Worm (Caenorhabditis elegans) whole organism, early embryonic: ENCODE results near the gene C16D9.5.

ENCODE experiments used
- B0310.2 ChIP-seq: sonication (generic microtip); optimal IDR thresholded peaks from 2 replicates; lab custom pipeline; 2016; ENCODE audit warnings: mild to moderate bottlenecking, missing genetic modification characterization, missing compliant biosample characterization
- F13C5.2 ChIP-seq: sonication (generic microtip); optimal IDR thresholded peaks from 2 replicates; lab custom pipeline; 2017; ENCODE audit warnings: mild to moderate bottlenecking, missing genetic modification characterization, inconsistent platforms, missing compliant biosample characterization
- aly-1 ChIP-seq: sonication (generic microtip); optimal IDR thresholded peaks from 2 replicates; lab custom pipeline; 2016; ENCODE audit warnings: missing genetic modification characterization, missing compliant biosample characterization
- ama-1 ChIP-seq: fragments of 150-350 bp; optimal IDR thresholded peaks from 2 replicates; lab custom pipeline; 2014
- ceh-13 ChIP-seq: fragments of 200-800 bp; sonication (Bioruptor generic); optimal IDR thresholded peaks from 2 replicates; lab custom pipeline; 2018; ENCODE audit warnings: mild to moderate bottlenecking, missing genetic modification characterization, missing compliant biosample characterization
- flt-1 ChIP-seq: fragments of 200-800 bp; sonication (Bioruptor generic); IDR thresholded peaks from 2 replicates; pipeline ENCODE4 v1.3.6; 2022; ENCODE audit warnings: missing genetic modification characterization, missing compliant biosample characterization
- hmbx-1 ChIP-seq: sonication (generic microtip); optimal IDR thresholded peaks from 2 replicates; lab custom pipeline; 2016; ENCODE audit warnings: mild to moderate bottlenecking, missing genetic modification characterization, missing compliant biosample characterization
- hmg-4 ChIP-seq: fragments of 200-800 bp; sonication (Bioruptor generic); optimal IDR thresholded peaks from 2 replicates; lab custom pipeline; 2018; ENCODE audit warnings: mild to moderate bottlenecking, missing genetic modification characterization, missing compliant biosample characterization
- hnd-1 ChIP-seq: sonication (generic microtip); optimal IDR thresholded peaks from 2 replicates; lab custom pipeline; 2016; ENCODE audit warnings: missing genetic modification characterization, missing compliant biosample characterization
- pes-1 ChIP-seq: fragments of 200-800 bp; sonication (Bioruptor generic); IDR thresholded peaks from 2 replicates; pipeline ENCODE4 v1.3.6; 2022; ENCODE audit warnings: missing genetic modification reagents, missing genetic modification characterization, missing compliant biosample characterization
- sea-1 ChIP-seq: fragments of 200-800 bp; sonication (Bioruptor generic); conservative IDR thresholded peaks from 2 replicates; pipeline ENCODE4 v1.3.6; 2022; ENCODE audit warnings: missing genetic modification characterization, missing compliant biosample characterization
- tbx-11 ChIP-seq: fragments of 200-800 bp; sonication (Bioruptor generic); IDR thresholded peaks from 2 replicates; pipeline ENCODE4 v1.3.6; 2022; ENCODE audit warnings: missing genetic modification characterization, missing compliant biosample characterization
- tbx-37 ChIP-seq: fragments of 200-800 bp; sonication (Bioruptor generic); conservative IDR thresholded peaks from 2 replicates; pipeline ENCODE4 v1.3.6; 2022; ENCODE audit warnings: missing genetic modification reagents, missing genetic modification characterization, missing compliant biosample characterization
- tra-4 ChIP-seq: sonication (generic microtip); optimal IDR thresholded peaks from 2 replicates; lab custom pipeline; 2017; ENCODE audit warnings: missing genetic modification characterization, missing compliant biosample characterization

- TF ChIP-seq tra-4 (tag; lab: Kevin White, UChicago) (no peak), B0310.2 (tag; lab: Kevin White, UChicago) (no peak), aly-1 (no peak), ama-1 (lab: Kevin White, UChicago) (no peak), pes-1 (GFP tag; lab: Robert Waterston, UW) (no peak), F13C5.2 (tag; lab: Kevin White, UChicago) (no peak), tbx-11 (no peak), sea-1 (no peak), hmbx-1 (tag; lab: Kevin White, UChicago) (no peak), hnd-1 (tag; lab: Kevin White, UChicago) (no peak), flt-1 (GFP tag; lab: Robert Waterston, UW) (no peak), tbx-37 (GFP tag; lab: Robert Waterston, UW) (no peak), hmg-4 (GFP tag; lab: Kevin White, UChicago) (no peak), ceh-13 (no peak)
Measured at ce11 chrV:8285455-8285854, 40.1 kb upstream of the C16D9.5 start.
